Fruit fly (Drosophila melanogaster) Kc167 (cell line): Measurements from ENCODE around the gene Tis11.

ENCODE experiments used
- Myc ChIP-seq: fragments of >200 bp; optimal IDR thresholded peaks from 2 replicates; lab custom pipeline; 2017; ENCODE audit warnings: missing external identifiers
- Sin3A ChIP-seq: fragments of >200 bp; optimal IDR thresholded peaks from 2 replicates; lab custom pipeline; 2018; ENCODE audit warnings: missing external identifiers
- h ChIP-seq: fragments of >200 bp; optimal IDR thresholded peaks from 3 replicates; lab custom pipeline; 2018; ENCODE audit warnings: missing external identifiers
- insv ChIP-seq: fragments of >200 bp; optimal IDR thresholded peaks from 3 replicates; lab custom pipeline; 2018; ENCODE audit warnings: missing external identifiers
- psq ChIP-seq: fragments of >200 bp; optimal IDR thresholded peaks from 2 replicates; lab custom pipeline; 2017; ENCODE audit warnings: missing external identifiers
- ttk ChIP-seq: sonication (Bioruptor generic); optimal IDR thresholded peaks from 2 replicates; lab custom pipeline; 2017; ENCODE audit warnings: missing external identifiers

Tis11 gene

DNA sequence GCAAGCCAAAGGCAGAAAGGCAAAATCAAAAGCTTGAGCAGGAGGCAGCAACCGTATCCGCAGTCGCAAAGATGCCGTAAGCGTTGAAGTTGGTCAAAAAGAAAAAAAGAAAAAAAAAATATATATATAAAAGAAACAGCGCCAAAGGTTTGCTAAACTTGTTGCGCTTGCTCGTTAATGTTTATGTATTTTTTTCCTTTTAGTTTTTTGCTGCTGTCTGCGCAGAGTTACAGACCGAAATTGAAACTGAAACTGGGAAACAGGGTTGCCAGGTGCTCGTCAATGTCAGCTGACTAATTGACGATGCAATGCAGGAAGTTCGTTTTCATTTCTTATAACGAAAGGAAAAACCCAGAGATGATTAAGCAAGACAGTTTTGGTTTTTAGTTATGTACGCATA is 16.1 kb downstream of the Tis11 start:
- no peak for TF ChIP-seq Myc (lab: Kevin White, UChicago)
- no peak for TF ChIP-seq h
- no peak for TF ChIP-seq psq (lab: Kevin White, UChicago)

- no peak for TF ChIP-seq Sin3A
- no peak for TF ChIP-seq insv (lab: Kevin White, UChicago)
- TF ChIP-seq psq (lab: Kevin White, UChicago), result no peak
- TF ChIP-seq h, result no peak
- no peak for TF ChIP-seq ttk
- no peak for TF ChIP-seq Myc (lab: Kevin White, UChicago)
These were observed 16.8 kb downstream of the Tis11 start for dm6 chrX:12675798-12676553.

DNA sequence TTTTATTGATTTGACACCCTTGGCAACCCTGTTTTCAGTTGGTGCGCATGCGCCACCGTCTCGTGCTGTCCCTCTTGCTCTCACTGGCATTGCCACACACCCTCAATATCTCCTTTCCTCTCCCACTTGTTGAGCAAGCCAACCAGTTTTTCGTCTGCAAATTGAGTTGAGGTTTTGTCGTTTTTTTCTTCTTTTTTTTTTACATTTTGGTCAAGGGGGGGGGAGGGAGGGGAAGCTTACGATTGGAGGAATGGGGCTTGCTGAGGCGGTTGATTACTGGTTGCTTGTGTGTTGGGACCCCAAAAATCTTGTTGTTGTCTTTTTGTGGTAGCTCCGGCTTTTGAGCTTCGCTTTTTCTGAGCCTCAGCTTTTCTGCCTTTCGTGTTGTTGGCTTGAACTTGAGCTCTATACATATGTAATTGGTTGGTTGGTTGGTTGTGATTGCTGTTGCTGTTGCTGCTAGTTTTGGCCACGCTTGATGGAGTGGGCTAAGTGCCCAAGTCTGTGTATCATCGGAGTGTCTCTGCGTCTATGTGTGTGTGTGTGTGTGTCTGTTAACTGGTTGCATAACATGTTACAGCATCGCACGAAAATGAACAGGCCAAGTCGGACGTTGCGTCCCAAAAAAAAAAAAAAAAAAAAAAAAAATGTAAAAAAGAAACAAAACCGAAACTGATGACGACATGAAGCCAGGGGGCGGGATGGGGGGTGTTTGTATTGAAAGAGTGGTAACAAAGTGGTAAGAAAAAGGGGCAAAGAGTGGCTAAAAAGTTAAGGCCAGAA is 17.5 kb downstream of the Tis11 start:
- TF ChIP-seq Myc (lab: Kevin White, UChicago), result no peak
- TF ChIP-seq Sin3A, result no peak
- no peak for TF ChIP-seq insv (lab: Kevin White, UChicago)
- no peak for TF ChIP-seq psq (lab: Kevin White, UChicago)
- TF ChIP-seq ttk, result no peak
- no peak for TF ChIP-seq h

- TF ChIP-seq Sin3A (no peak), Myc (lab: Kevin White, UChicago) (no peak), ttk (no peak), h (no peak), insv (lab: Kevin White, UChicago) (no peak), psq (lab: Kevin White, UChicago) (no peak)
These were observed 23.3 kb downstream of the Tis11 start for dm6 chrX:12682403-12682958.

dm6 chrX:12699095-12699750 is 40.0 kb downstream of the Tis11 start:
- TF ChIP-seq insv (lab: Kevin White, UChicago) (no peak), Myc (lab: Kevin White, UChicago) (no peak), Sin3A (no peak), h (no peak), psq (lab: Kevin White, UChicago) (no peak), ttk (no peak)

DNA sequence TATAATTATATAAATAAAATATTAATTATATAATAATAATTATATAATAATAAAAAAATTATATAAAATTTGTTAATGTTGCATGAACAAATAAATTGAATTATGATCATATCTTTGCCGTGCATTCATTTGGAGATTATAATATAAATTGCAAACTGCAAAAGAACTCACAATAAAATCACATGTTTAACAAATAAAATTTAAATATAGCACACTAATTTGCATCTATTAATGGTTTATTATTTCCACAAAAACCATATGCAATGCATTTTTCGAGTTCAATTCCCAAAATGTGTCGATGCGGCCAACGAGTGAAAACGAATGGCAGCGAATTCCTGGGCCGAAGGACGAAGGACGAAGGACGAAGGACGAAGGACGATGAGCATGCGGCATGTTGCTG is 46.3 kb downstream of the Tis11 start, which contains the start of gene CG15725:
Gene CG15725 (plus strand): TSS at position 301 of the 400 bp plus-strand sequence.
- TF ChIP-seq Sin3A, result no peak
- no peak for TF ChIP-seq Myc (lab: Kevin White, UChicago)
- no peak for TF ChIP-seq insv (lab: Kevin White, UChicago)
- no peak for TF ChIP-seq psq (lab: Kevin White, UChicago)
- TF ChIP-seq ttk, result no peak
- no peak for TF ChIP-seq h

dm6 chrX:12708306-12708705 is 49.1 kb downstream of the Tis11 start:
- TF ChIP-seq Myc (lab: Kevin White, UChicago), result no peak
- no peak for TF ChIP-seq h
- TF ChIP-seq psq (lab: Kevin White, UChicago), result no peak
- no peak for TF ChIP-seq Sin3A
- TF ChIP-seq ttk, result no peak
- no peak for TF ChIP-seq insv (lab: Kevin White, UChicago)

DNA sequence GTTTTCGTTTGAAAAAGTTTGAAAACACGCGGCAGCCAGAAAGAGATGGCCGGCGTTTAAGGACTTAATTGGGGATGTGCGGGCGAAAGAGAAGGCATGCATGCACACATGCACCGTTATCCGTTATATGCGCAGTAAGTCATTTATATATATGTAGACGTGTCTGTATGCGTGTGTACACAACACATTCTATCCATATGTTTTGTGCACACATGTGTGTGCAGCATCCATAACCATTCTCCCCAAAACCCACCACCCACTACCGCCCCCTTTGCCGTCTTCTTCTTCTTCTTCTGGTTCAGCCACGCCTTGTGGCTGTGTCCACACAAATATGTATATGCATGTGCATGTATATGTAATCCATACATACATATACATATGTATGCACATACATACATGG is 59.4 kb downstream of the Tis11 start:
- TF ChIP-seq insv (lab: Kevin White, UChicago), result no peak
- no peak for TF ChIP-seq h
- TF ChIP-seq Sin3A, result no peak

DNA sequence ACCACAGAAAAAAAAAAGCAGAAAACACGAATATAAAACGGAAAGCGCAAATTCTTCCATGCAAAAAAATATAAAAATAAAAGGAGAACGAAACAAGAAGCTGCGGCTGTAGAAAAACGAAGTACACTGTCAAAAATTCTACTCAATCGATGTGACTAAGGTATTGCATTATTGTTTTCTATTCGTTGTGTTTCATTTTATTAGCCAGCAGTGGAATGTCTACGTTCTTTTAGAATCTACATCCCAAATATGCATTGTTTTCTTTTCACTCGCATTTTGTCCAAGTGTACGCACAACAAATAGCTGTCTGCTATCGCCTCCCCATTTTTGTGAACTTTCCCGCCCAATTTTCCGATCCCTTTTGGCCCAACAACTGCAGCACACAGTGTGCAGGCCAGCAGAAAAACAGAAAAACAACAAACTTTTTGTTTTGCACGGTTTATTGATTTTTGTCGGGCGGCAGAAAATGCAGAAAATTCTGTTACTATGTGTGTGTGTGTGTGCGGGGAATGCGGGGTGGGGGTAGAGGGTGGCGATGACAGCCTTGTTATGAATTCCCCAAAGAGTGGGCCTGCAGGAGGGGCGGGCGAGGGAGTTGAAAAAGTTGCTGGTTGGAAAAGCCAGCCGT is 60.1 kb downstream of the Tis11 start:
- TF ChIP-seq Myc (lab: Kevin White, UChicago), result no peak
- TF ChIP-seq ttk, result no peak
- TF ChIP-seq Sin3A, result no peak
- no peak for TF ChIP-seq insv (lab: Kevin White, UChicago)
- TF ChIP-seq h, result no peak
- no peak for TF ChIP-seq psq (lab: Kevin White, UChicago)

dm6 chrX:12719940-12720355 is 60.7 kb downstream of the Tis11 start:
- TF ChIP-seq h, result no peak
- TF ChIP-seq Sin3A, result no peak
- TF ChIP-seq psq (lab: Kevin White, UChicago), result no peak
- no peak for TF ChIP-seq insv (lab: Kevin White, UChicago)
- TF ChIP-seq Myc (lab: Kevin White, UChicago), result no peak
- TF ChIP-seq ttk, result no peak

- no peak for TF ChIP-seq Sin3A
- no peak for TF ChIP-seq insv (lab: Kevin White, UChicago)
These were observed 62.1 kb downstream of the Tis11 start for dm6 chrX:12721111-12721869.
